Worm (Caenorhabditis elegans) whole organism, L4 larva: ENCODE results near the gene ddn-3.

Experiments
- D1046.2 ChIP-seq: fragments of 200-800 bp; sonication (Bioruptor generic); IDR thresholded peaks from 2 replicates; pipeline ENCODE4 v1.3.6; 2022; ENCODE audit warnings: missing genetic modification characterization, missing compliant biosample characterization
- F37D6.2 ChIP-seq: sonication (generic microtip); optimal IDR thresholded peaks from 2 replicates; lab custom pipeline; 2016; ENCODE audit warnings: mild to moderate bottlenecking, missing genetic modification characterization, missing compliant biosample characterization
- F49E8.2 ChIP-seq: sonication (generic microtip); optimal IDR thresholded peaks from 2 replicates; lab custom pipeline; 2016; ENCODE audit warnings: missing compliant biosample characterization, mild to moderate bottlenecking, missing genetic modification characterization, borderline replicate concordance
- T26A8.4 ChIP-seq: fragments of 200-800 bp; sonication (Bioruptor generic); IDR thresholded peaks from 2 replicates; pipeline ENCODE4 v1.3.6; 2022; ENCODE audit warnings: missing genetic modification characterization, missing compliant biosample characterization
- Y105C5A.15 ChIP-seq: fragments of 200-800 bp; sonication (Bioruptor generic); IDR thresholded peaks from 2 replicates; pipeline ENCODE4 v1.3.6; 2022; ENCODE audit warnings: missing genetic modification characterization, missing compliant biosample characterization
- Y75B8A.6 ChIP-seq: fragments of 200-800 bp; sonication (Bioruptor generic); IDR thresholded peaks from 2 replicates; pipeline ENCODE4 v1.3.6; 2022; ENCODE audit warnings: missing genetic modification reagents, missing genetic modification characterization, missing compliant biosample characterization
- ZK337.2 ChIP-seq: fragments of 200-800 bp; sonication (Bioruptor generic); IDR thresholded peaks from 2 replicates; pipeline ENCODE4 v1.3.6; 2022; ENCODE audit warnings: missing genetic modification reagents, missing genetic modification characterization, missing compliant biosample characterization
- aha-1 ChIP-seq: fragments of 150-350 bp; peaks from one replicate; lab custom pipeline; 2014; ENCODE audit warnings: missing biosample characterization, missing genetic modification characterization
- aly-2 ChIP-seq: sonication (generic microtip); optimal IDR thresholded peaks from 2 replicates; lab custom pipeline; 2018; ENCODE audit warnings: missing biosample characterization, missing genetic modification characterization
- ama-1 ChIP-seq: fragments of 150-350 bp; optimal IDR thresholded peaks from 2 replicates; lab custom pipeline; 2014; ENCODE audit warnings: inconsistent platforms, mixed read lengths
- ceh-28 ChIP-seq: fragments of 150-350 bp; optimal IDR thresholded peaks from 2 replicates; lab custom pipeline; 2014; ENCODE audit warnings: missing biosample characterization, missing genetic modification reagents, missing genetic modification characterization
- ceh-82 ChIP-seq: sonication (generic microtip); optimal IDR thresholded peaks from 2 replicates; lab custom pipeline; 2017; ENCODE audit warnings: missing biosample characterization, missing genetic modification characterization
- ces-1 ChIP-seq: fragments of 150-350 bp; sonication (generic microtip); optimal IDR thresholded peaks from 4 replicates; lab custom pipeline; 2014; ENCODE audit warnings: missing biosample characterization, missing genetic modification reagents, missing genetic modification characterization
- daf-12 ChIP-seq: fragments of 150-350 bp; optimal IDR thresholded peaks from 2 replicates; lab custom pipeline; 2014; ENCODE audit warnings: missing biosample characterization, missing genetic modification reagents, missing genetic modification characterization
- daf-19 ChIP-seq: fragments of 200-800 bp; sonication (Bioruptor generic); conservative IDR thresholded peaks from 2 replicates; pipeline ENCODE4 v1.3.6; 2022; ENCODE audit warnings: missing genetic modification characterization, missing compliant biosample characterization
- dmd-6 ChIP-seq: fragments of 200-800 bp; sonication (Bioruptor generic); IDR thresholded peaks from 2 replicates; pipeline ENCODE4 v1.3.6; 2022; ENCODE audit warnings: missing genetic modification reagents, missing genetic modification characterization, missing compliant biosample characterization
- dpl-1 ChIP-seq: fragments of 150-350 bp; optimal IDR thresholded peaks from 2 replicates; lab custom pipeline; 2014; ENCODE audit warnings: missing biosample characterization, missing genetic modification reagents, missing genetic modification characterization
- duxl-1 ChIP-seq: sonication (generic microtip); optimal IDR thresholded peaks from 2 replicates; lab custom pipeline; 2016; ENCODE audit warnings: mild to moderate bottlenecking, missing genetic modification characterization, moderate library complexity, missing compliant biosample characterization; ENCODE audit not compliant: poor library complexity
- gei-8 ChIP-seq: fragments of 200-800 bp; sonication (Bioruptor generic); optimal IDR thresholded peaks from 2 replicates; lab custom pipeline; 2018; ENCODE audit warnings: mild to moderate bottlenecking, missing genetic modification characterization, missing compliant biosample characterization
- hlh-30 ChIP-seq: sonication (generic microtip); optimal IDR thresholded peaks from 2 replicates; lab custom pipeline; 2017; ENCODE audit warnings: antibody characterized with exemption, mild to moderate bottlenecking, missing genetic modification characterization, missing compliant biosample characterization; ENCODE audit not compliant: insufficient read depth
- lim-7 ChIP-seq: fragments of 200-800 bp; sonication (Bioruptor generic); IDR thresholded peaks from 2 replicates; pipeline ENCODE4 v1.3.6; 2022; ENCODE audit warnings: missing genetic modification characterization, missing compliant biosample characterization
- lin-1 ChIP-seq: fragments of 200-800 bp; sonication (Bioruptor generic); IDR thresholded peaks from 2 replicates; pipeline ENCODE4 v1.3.6; 2022; ENCODE audit warnings: missing genetic modification reagents, missing genetic modification characterization, missing compliant biosample characterization
- lin-15B ChIP-seq: fragments of 150-350 bp; sonication (generic microtip); optimal IDR thresholded peaks from 3 replicates; lab custom pipeline; 2014; ENCODE audit warnings: missing biosample characterization, missing genetic modification characterization
- lin-39 ChIP-seq: fragments of 150-350 bp; optimal IDR thresholded peaks from 2 replicates; lab custom pipeline; 2014; ENCODE audit warnings: missing biosample characterization, missing genetic modification reagents, missing genetic modification characterization
- lsy-2 ChIP-seq, 2 experiments: fragments of 150-350 bp in 1 of 2; sonication (generic microtip) in 1 of 2; optimal IDR thresholded peaks; 2 replicates each; lab custom pipeline; 2014 to 2017; ENCODE audit warnings: missing biosample characterization in 2 of 2, missing genetic modification characterization in 2 of 2
- madf-9 ChIP-seq: fragments of 200-800 bp; sonication (Bioruptor generic); conservative IDR thresholded peaks from 2 replicates; pipeline ENCODE4 v1.3.6; 2022; ENCODE audit warnings: missing genetic modification reagents, missing genetic modification characterization, missing compliant biosample characterization
- mdl-1 ChIP-seq, 2 experiments: fragments of 150-350 bp in 1 of 2; sonication (generic microtip) in 1 of 2; optimal IDR thresholded peaks; 2 replicates each; lab custom pipeline; 2014 to 2017; ENCODE audit warnings: missing biosample characterization in 2 of 2, missing genetic modification characterization in 2 of 2
- nhr-10 ChIP-seq: fragments of 150-350 bp; optimal IDR thresholded peaks from 2 replicates; lab custom pipeline; 2014; ENCODE audit warnings: missing biosample characterization, missing genetic modification characterization
- nhr-237 ChIP-seq: sonication (generic microtip); optimal IDR thresholded peaks from 2 replicates; lab custom pipeline; 2017; ENCODE audit warnings: missing biosample characterization, missing genetic modification characterization
- nhr-25 ChIP-seq: sonication (generic microtip); optimal IDR thresholded peaks from 2 replicates; lab custom pipeline; 2017; ENCODE audit warnings: missing genetic modification characterization, mild to moderate bottlenecking, missing compliant biosample characterization, antibody characterized with exemption, moderate library complexity, borderline replicate concordance; ENCODE audit not compliant: insufficient read depth
- nhr-28 ChIP-seq: fragments of 150-350 bp; optimal IDR thresholded peaks from 2 replicates; lab custom pipeline; 2014; ENCODE audit warnings: missing biosample characterization, missing genetic modification characterization
- nhr-41 ChIP-seq: fragments of 200-800 bp; sonication (Bioruptor generic); IDR thresholded peaks from 2 replicates; pipeline ENCODE4 v1.3.6; 2022; ENCODE audit warnings: missing genetic modification reagents, missing genetic modification characterization, missing compliant biosample characterization
- nhr-42 ChIP-seq: fragments of 200-800 bp; sonication (Bioruptor generic); IDR thresholded peaks from 2 replicates; pipeline ENCODE4 v1.3.6; 2022; ENCODE audit warnings: missing genetic modification characterization, missing compliant biosample characterization
- nhr-48 ChIP-seq: sonication (generic microtip); optimal IDR thresholded peaks from 2 replicates; lab custom pipeline; 2016; ENCODE audit warnings: mild to moderate bottlenecking, missing genetic modification characterization, missing compliant biosample characterization
- pha-4 ChIP-seq, 2 experiments: fragments of 150-350 bp in 1 of 2; fragments of 200-800 bp in 1 of 2; sonication (Bioruptor generic) in 1 of 2; IDR thresholded peaks in 1 of 2; optimal IDR thresholded peaks in 1 of 2; 2 replicates each; pipeline versions ENCODE4 v1.3.6 to Lab custom; 2014 to 2022; ENCODE audit warnings: missing genetic modification characterization in 2 of 2, missing genetic modification reagents in 2 of 2, missing biosample characterization in 1 of 2, missing compliant biosample characterization in 1 of 2
- pqm-1 ChIP-seq: sonication (generic microtip); optimal IDR thresholded peaks from 2 replicates; lab custom pipeline; 2017; ENCODE audit warnings: missing biosample characterization, missing genetic modification characterization
- rbr-2 ChIP-seq: sonication (generic microtip); optimal IDR thresholded peaks from 2 replicates; lab custom pipeline; 2016; ENCODE audit warnings: missing genotype, missing genetic modification characterization, missing compliant biosample characterization
- saeg-2 ChIP-seq: fragments of 200-800 bp; sonication (Bioruptor generic); IDR thresholded peaks from 2 replicates; pipeline ENCODE4 v1.3.6; 2022; ENCODE audit warnings: missing genetic modification reagents, missing genetic modification characterization, missing compliant biosample characterization
- sdz-12 ChIP-seq: fragments of 200-800 bp; sonication (Bioruptor generic); optimal IDR thresholded peaks from 2 replicates; lab custom pipeline; 2018; ENCODE audit warnings: mild to moderate bottlenecking, missing genetic modification characterization, missing compliant biosample characterization
- skn-1 ChIP-seq: fragments of 150-350 bp; optimal IDR thresholded peaks from 2 replicates; lab custom pipeline; 2014; ENCODE audit warnings: missing biosample characterization, missing genetic modification characterization
- snpc-4 ChIP-seq: fragments of 150-350 bp; optimal IDR thresholded peaks from 2 replicates; lab custom pipeline; 2014; ENCODE audit warnings: missing biosample characterization, missing genetic modification characterization
- spr-1 ChIP-seq: sonication (generic microtip); optimal IDR thresholded peaks from 2 replicates; lab custom pipeline; 2016; ENCODE audit warnings: mild to moderate bottlenecking, missing genetic modification characterization, missing compliant biosample characterization
- spr-3 ChIP-seq: fragments of 200-800 bp; sonication (Bioruptor generic); optimal IDR thresholded peaks from 2 replicates; lab custom pipeline; 2018; ENCODE audit warnings: mild to moderate bottlenecking, missing genetic modification characterization, missing compliant biosample characterization
- tra-1 ChIP-seq: fragments of 200-800 bp; sonication (Bioruptor generic); IDR thresholded peaks from 2 replicates; pipeline ENCODE4 v1.3.6; 2022; ENCODE audit warnings: missing genetic modification reagents, missing genetic modification characterization, missing compliant biosample characterization
- unc-130 ChIP-seq: sonication (generic microtip); optimal IDR thresholded peaks from 2 replicates; lab custom pipeline; 2016; ENCODE audit warnings: missing genetic modification reagents, missing genetic modification characterization, missing compliant biosample characterization
- unc-39 ChIP-seq: sonication (generic microtip); optimal IDR thresholded peaks from 2 replicates; lab custom pipeline; 2017; ENCODE audit warnings: missing biosample characterization, missing genetic modification characterization
- unc-62 ChIP-seq, 3 experiments: fragments of 150-350 bp in 1 of 3; sonication (generic microtip); optimal IDR thresholded peaks in 2 of 3; peaks in 1 of 3; 1 replicate in 1 of 3; 2 replicates in 2 of 3; lab custom pipeline; 2014 to 2017; ENCODE audit warnings: missing biosample characterization in 3 of 3, missing genetic modification characterization in 3 of 3, missing genetic modification reagents in 3 of 3, missing genotype in 1 of 3
- vab-7 ChIP-seq: fragments of 200-800 bp; sonication (Bioruptor generic); IDR thresholded peaks from 2 replicates; pipeline ENCODE4 v1.3.6; 2022; ENCODE audit warnings: missing genetic modification reagents, missing genetic modification characterization, missing compliant biosample characterization
- zfp-3 ChIP-seq: fragments of 200-800 bp; sonication (Bioruptor generic); conservative IDR thresholded peaks from 2 replicates; pipeline ENCODE4 v1.3.6; 2022; ENCODE audit warnings: missing genetic modification reagents, missing genetic modification characterization, missing compliant biosample characterization
- ztf-11 ChIP-seq: fragments of 150-350 bp; optimal IDR thresholded peaks from 2 replicates; lab custom pipeline; 2014; ENCODE audit warnings: missing biosample characterization, missing genetic modification characterization

Gene ddn-3

DNA sequence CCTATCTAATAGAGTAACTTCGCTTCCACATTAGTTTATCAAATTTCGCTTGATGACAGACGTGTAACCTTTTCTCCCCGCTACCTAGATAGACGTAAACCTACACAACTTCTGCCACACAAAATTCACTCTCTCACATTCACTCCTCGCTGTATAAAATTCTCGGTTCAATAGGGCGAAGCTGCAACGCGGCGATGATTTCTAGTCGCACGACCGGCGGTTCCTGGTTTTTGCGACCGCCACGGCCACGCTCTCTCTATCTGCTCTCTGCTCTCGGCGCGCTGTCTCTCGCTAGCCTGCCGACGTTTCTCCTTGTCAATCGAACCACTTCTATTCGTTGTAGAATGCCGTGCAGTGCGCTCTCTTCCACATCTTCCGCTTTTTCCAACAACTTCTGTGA lies 39.9 kb upstream of the ddn-3 start (continued):
- TF ChIP-seq nhr-25 (tag; lab: Kevin White, UChicago) (peak; percentile 4), dmd-6 (GFP tag; lab: Robert Waterston, UW) (peak; percentile 88), nhr-237 (tag; lab: Kevin White, UChicago) (no peak), D1046.2 (GFP tag; lab: Robert Waterston, UW) (peak; percentile 61; the same call in 1 of the 2 replicates), lsy-2 (tag; optimal IDR thresholded peaks at IDR 0.05; lab: Kevin White, UChicago) (peak; percentile 67 to 81), daf-19 (no peak), daf-12 (tag; lab: Kevin White, UChicago) (no peak), pha-4 (GFP tag; IDR thresholded peaks at IDR 0.05; lab: Robert Waterston, UW) (peak; percentile 11; the same call in 1 of the 2 replicates), pha-4 (tag; optimal IDR thresholded peaks at IDR 0.05; lab: Kevin White, UChicago) (no peak), Y105C5A.15 (GFP tag; lab: Robert Waterston, UW) (no peak), aha-1 (peak; percentile 99), ceh-28 (tag; lab: Kevin White, UChicago) (no peak), vab-7 (GFP tag; lab: Robert Waterston, UW) (peak; percentile 70), hlh-30 (tag; lab: Kevin White, UChicago) (peak; percentile 67), madf-9 (GFP tag; lab: Robert Waterston, UW) (0 out of 2 replicates have a peak, but pooled peaks have one; percentile 38), spr-3 (GFP tag; lab: Kevin White, UChicago) (no peak), ces-1 (GFP tag; lab: Kevin White, UChicago) (peak; percentile 1), zfp-3 (no peak), tra-1 (GFP tag; lab: Robert Waterston, UW) (peak; percentile 80), nhr-10 (tag; lab: Kevin White, UChicago) (peak; percentile 59), saeg-2 (GFP tag; lab: Robert Waterston, UW) (no peak), skn-1 (tag; lab: Kevin White, UChicago) (no peak), nhr-41 (GFP tag; lab: Robert Waterston, UW) (0 out of 2 replicates have a peak, but pooled peaks have one; percentile 40), rbr-2 (tag; lab: Kevin White, UChicago) (peak; percentile 86), sdz-12 (GFP tag; lab: Kevin White, UChicago) (no peak), ceh-82 (tag; lab: Kevin White, UChicago) (no peak), ZK337.2 (GFP tag; lab: Robert Waterston, UW) (no peak), F49E8.2 (no peak), T26A8.4 (peak; percentile 45; the same call in 1 of the 2 replicates), unc-130 (GFP tag; lab: Kevin White, UChicago) (no peak), lin-15B (tag; lab: Kevin White, UChicago) (no peak), ztf-11 (tag; lab: Kevin White, UChicago) (no peak), pqm-1 (peak; percentile 81), lin-39 (tag; lab: Kevin White, UChicago) (no peak), nhr-42 (GFP tag; lab: Robert Waterston, UW) (0 out of 2 replicates have a peak, but pooled peaks have one; percentile 51), F37D6.2 (tag; lab: Kevin White, UChicago) (peak; percentile 22), snpc-4 (no peak), spr-1 (tag; lab: Kevin White, UChicago) (peak; percentile 42), gei-8 (GFP tag; lab: Kevin White, UChicago) (no peak), lim-7 (0 out of 2 replicates have a peak, but pooled peaks have one; percentile 40), duxl-1 (peak; percentile 23), nhr-48 (tag; lab: Kevin White, UChicago) (peak; percentile 46), nhr-28 (tag; lab: Kevin White, UChicago) (peak; percentile 88), ama-1 (lab: Kevin White, UChicago) (peak; percentile 18), unc-39 (tag; lab: Kevin White, UChicago) (no peak), aly-2 (tag; lab: Kevin White, UChicago) (peak; percentile 20), unc-62 (GFP tag; optimal IDR thresholded peaks at IDR 0.05 in 1 of 2; lab: Kevin White, UChicago) (no peak), unc-62 (tag; optimal IDR thresholded peaks at IDR 0.05; lab: Kevin White, UChicago) (no peak), lin-1 (GFP tag; lab: Robert Waterston, UW) (peak; percentile 72; the same call in 1 of the 2 replicates), dpl-1 (GFP tag; lab: Kevin White, UChicago) (peak; percentile 74), mdl-1 (tag; optimal IDR thresholded peaks at IDR 0.05; lab: Kevin White, UChicago) (peak; percentile 23 to 70), Y75B8A.6 (GFP tag; lab: Robert Waterston, UW) (no peak)
